Worm (Caenorhabditis elegans) whole organism, early embryonic: ENCODE data around the gene C37C3.1.

ENCODE experiments used
- B0310.2 ChIP-seq: sonication (generic microtip); optimal IDR thresholded peaks from 2 replicates; lab custom pipeline; 2016; ENCODE audit warnings: mild to moderate bottlenecking, missing genetic modification characterization, missing compliant biosample characterization
- F13C5.2 ChIP-seq: sonication (generic microtip); optimal IDR thresholded peaks from 2 replicates; lab custom pipeline; 2017; ENCODE audit warnings: mild to moderate bottlenecking, missing genetic modification characterization, inconsistent platforms, missing compliant biosample characterization
- aly-1 ChIP-seq: sonication (generic microtip); optimal IDR thresholded peaks from 2 replicates; lab custom pipeline; 2016; ENCODE audit warnings: missing genetic modification characterization, missing compliant biosample characterization
- ama-1 ChIP-seq: fragments of 150-350 bp; optimal IDR thresholded peaks from 2 replicates; lab custom pipeline; 2014
- ceh-13 ChIP-seq: fragments of 200-800 bp; sonication (Bioruptor generic); optimal IDR thresholded peaks from 2 replicates; lab custom pipeline; 2018; ENCODE audit warnings: mild to moderate bottlenecking, missing genetic modification characterization, missing compliant biosample characterization
- ceh-36 ChIP-seq: sonication (generic microtip); optimal IDR thresholded peaks from 2 replicates; lab custom pipeline; 2016; ENCODE audit warnings: missing genetic modification characterization, inconsistent platforms, missing compliant biosample characterization
- flt-1 ChIP-seq: fragments of 200-800 bp; sonication (Bioruptor generic); IDR thresholded peaks from 2 replicates; pipeline ENCODE4 v1.3.6; 2022; ENCODE audit warnings: missing genetic modification characterization, missing compliant biosample characterization
- hmbx-1 ChIP-seq: sonication (generic microtip); optimal IDR thresholded peaks from 2 replicates; lab custom pipeline; 2016; ENCODE audit warnings: mild to moderate bottlenecking, missing genetic modification characterization, missing compliant biosample characterization
- hmg-4 ChIP-seq: fragments of 200-800 bp; sonication (Bioruptor generic); optimal IDR thresholded peaks from 2 replicates; lab custom pipeline; 2018; ENCODE audit warnings: mild to moderate bottlenecking, missing genetic modification characterization, missing compliant biosample characterization
- hnd-1 ChIP-seq: sonication (generic microtip); optimal IDR thresholded peaks from 2 replicates; lab custom pipeline; 2016; ENCODE audit warnings: missing genetic modification characterization, missing compliant biosample characterization
- pes-1 ChIP-seq: fragments of 200-800 bp; sonication (Bioruptor generic); IDR thresholded peaks from 2 replicates; pipeline ENCODE4 v1.3.6; 2022; ENCODE audit warnings: missing genetic modification reagents, missing genetic modification characterization, missing compliant biosample characterization
- scrt-1 ChIP-seq: fragments of 200-800 bp; sonication (Bioruptor generic); IDR thresholded peaks from 2 replicates; pipeline ENCODE4 v1.3.6; 2022; ENCODE audit warnings: missing genetic modification characterization, missing compliant biosample characterization
- sea-1 ChIP-seq: fragments of 200-800 bp; sonication (Bioruptor generic); conservative IDR thresholded peaks from 2 replicates; pipeline ENCODE4 v1.3.6; 2022; ENCODE audit warnings: missing genetic modification characterization, missing compliant biosample characterization
- tbx-11 ChIP-seq: fragments of 200-800 bp; sonication (Bioruptor generic); IDR thresholded peaks from 2 replicates; pipeline ENCODE4 v1.3.6; 2022; ENCODE audit warnings: missing genetic modification characterization, missing compliant biosample characterization

DNA sequence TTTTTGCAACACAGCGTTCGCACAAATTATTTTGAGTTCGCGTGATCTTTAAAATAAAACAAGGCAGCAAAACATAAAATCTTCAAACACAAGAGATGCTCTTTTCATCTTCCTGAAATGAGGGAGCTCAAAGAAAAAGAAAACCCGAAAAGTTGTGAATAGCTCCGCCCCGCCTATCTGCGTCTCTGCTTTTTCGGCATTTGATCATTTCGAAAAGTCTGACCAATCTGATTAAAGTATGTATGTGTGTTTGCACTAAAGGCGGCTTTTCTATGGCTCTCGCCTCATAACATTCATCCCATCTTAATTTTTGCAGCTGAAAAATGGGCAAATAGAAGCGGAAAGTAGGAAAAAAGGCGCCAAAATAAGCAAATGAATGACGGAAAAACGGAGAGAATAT, 38.2 kb upstream of the C37C3.1 start:
- no peak for TF ChIP-seq ama-1 (lab: Kevin White, UChicago)
- TF ChIP-seq F13C5.2 (tag; lab: Kevin White, UChicago) = no peak
- no peak for TF ChIP-seq aly-1 (tag; lab: Kevin White, UChicago)
- TF ChIP-seq ceh-36 (tag; lab: Kevin White, UChicago) = no peak
- no peak for TF ChIP-seq pes-1 (GFP tag; lab: Robert Waterston, UW)
- no peak for TF ChIP-seq scrt-1 (GFP tag; lab: Robert Waterston, UW)
- TF ChIP-seq tbx-11 = no peak
- TF ChIP-seq ceh-13 (GFP tag; lab: Kevin White, UChicago) = no peak
- TF ChIP-seq hnd-1 (tag; lab: Kevin White, UChicago) = no peak
- no peak for TF ChIP-seq sea-1 (GFP tag; lab: Robert Waterston, UW)
- no peak for TF ChIP-seq hmbx-1
- no peak for TF ChIP-seq B0310.2
- TF ChIP-seq flt-1 (GFP tag; lab: Robert Waterston, UW) = no peak
- TF ChIP-seq hmg-4 = no peak
